Fruit fly (Drosophila melanogaster) whole organism, adult: Measurements from ENCODE around the gene Wdr82.

Source experiments
- CG11617 ChIP-seq: fragments of 200-800 bp; sonication (Bioruptor generic); optimal IDR thresholded peaks from 2 replicates; lab custom pipeline; 2017; ENCODE audit warnings: mild to moderate bottlenecking, missing biosample characterization, missing genetic modification reagents, missing genetic modification characterization
- CG12768 ChIP-seq: fragments of 200-800 bp; sonication (Bioruptor generic); optimal IDR thresholded peaks from 2 replicates; lab custom pipeline; 2017; ENCODE audit warnings: missing biosample characterization, missing genetic modification characterization, mild to moderate bottlenecking, moderate library complexity, missing genetic modification reagents
- CG14711 ChIP-seq: fragments of 200-800 bp; sonication (Bioruptor generic); optimal IDR thresholded peaks from 2 replicates; lab custom pipeline; 2018; ENCODE audit warnings: missing biosample characterization, mild to moderate bottlenecking, missing genetic modification characterization, moderate library complexity
- CG1620 ChIP-seq: fragments of 200-800 bp; sonication (Bioruptor generic); optimal IDR thresholded peaks from 2 replicates; lab custom pipeline; 2016; ENCODE audit warnings: missing biosample characterization, missing genetic modification characterization
- CG33017 ChIP-seq: fragments of 200-800 bp; sonication (Bioruptor generic); optimal IDR thresholded peaks from 2 replicates; lab custom pipeline; 2018; ENCODE audit warnings: missing biosample characterization, mild to moderate bottlenecking, missing genetic modification characterization, moderate library complexity
- CG5204 ChIP-seq: fragments of 200-800 bp; sonication (Bioruptor generic); optimal IDR thresholded peaks from 2 replicates; lab custom pipeline; 2016; ENCODE audit warnings: missing biosample characterization, missing genetic modification characterization
- CG7045 ChIP-seq: fragments of 200-800 bp; sonication (Bioruptor generic); optimal IDR thresholded peaks from 2 replicates; lab custom pipeline; 2017; ENCODE audit warnings: missing biosample characterization, mild to moderate bottlenecking, missing genetic modification characterization
- CG7101 ChIP-seq: fragments of 200-800 bp; sonication (Bioruptor generic); optimal IDR thresholded peaks from 2 replicates; lab custom pipeline; 2018; ENCODE audit warnings: missing biosample characterization, mild to moderate bottlenecking, missing genetic modification characterization, moderate library complexity
- Clk ChIP-seq: fragments of 200-800 bp; sonication (Bioruptor generic); optimal IDR thresholded peaks from 2 replicates; lab custom pipeline; 2017; ENCODE audit warnings: missing biosample characterization, missing genetic modification characterization
- Crg-1 ChIP-seq: fragments of 200-800 bp; sonication (Bioruptor generic); optimal IDR thresholded peaks from 2 replicates; lab custom pipeline; 2016; ENCODE audit warnings: missing biosample characterization, missing genetic modification characterization
- Hr96 ChIP-seq: fragments of 200-800 bp; sonication (Bioruptor generic); optimal IDR thresholded peaks from 2 replicates; lab custom pipeline; 2016; ENCODE audit warnings: missing biosample characterization, missing genetic modification characterization
- Mnt ChIP-seq: fragments of 200-800 bp; sonication (Bioruptor generic); optimal IDR thresholded peaks from 2 replicates; lab custom pipeline; 2016; ENCODE audit warnings: missing biosample characterization, mild to moderate bottlenecking, missing genetic modification characterization
- bab1 ChIP-seq: fragments of 200-800 bp; sonication (Bioruptor generic); optimal IDR thresholded peaks from 3 replicates; lab custom pipeline; 2019; ENCODE audit warnings: missing biosample characterization, mild to moderate bottlenecking, missing genetic modification characterization, moderate library complexity
- cic ChIP-seq: fragments of 200-800 bp; sonication (Bioruptor generic); optimal IDR thresholded peaks from 2 replicates; lab custom pipeline; 2017; ENCODE audit warnings: missing biosample characterization, mild to moderate bottlenecking, missing genetic modification characterization, moderate library complexity
- cnc ChIP-seq, 2 experiments: fragments of >200 bp; optimal IDR thresholded peaks; 2 replicates each; lab custom pipeline; 2017
- kay ChIP-seq: fragments of 200-800 bp; sonication (Bioruptor generic); peaks from one replicate; lab custom pipeline; 2016; ENCODE audit warnings: missing biosample characterization, missing genetic modification characterization, borderline replicate concordance
- ovo ChIP-seq: fragments of 200-800 bp; sonication (Bioruptor generic); optimal IDR thresholded peaks from 2 replicates; lab custom pipeline; 2016; ENCODE audit warnings: missing biosample characterization, missing genetic modification characterization
- pad ChIP-seq: fragments of 200-800 bp; sonication (Bioruptor generic); optimal IDR thresholded peaks from 3 replicates; lab custom pipeline; 2017; ENCODE audit warnings: missing biosample characterization, missing genetic modification characterization, mild to moderate bottlenecking, moderate library complexity, missing genetic modification reagents
- tj ChIP-seq: fragments of 200-800 bp; sonication (Bioruptor generic); optimal IDR thresholded peaks from 3 replicates; lab custom pipeline; 2017; ENCODE audit warnings: missing biosample characterization, mild to moderate bottlenecking, missing genetic modification characterization, moderate library complexity
- toe ChIP-seq: fragments of 200-800 bp; sonication (Bioruptor generic); optimal IDR thresholded peaks from 2 replicates; lab custom pipeline; 2016; ENCODE audit warnings: missing biosample characterization, missing genetic modification characterization

The Wdr82 gene

dm6 chr2L:8403286-8404270, 29.3 kb downstream of the Wdr82 start, which contains the start of gene emb:
TSS of gene emb (plus strand) at chr2L:8403573.
- TF ChIP-seq Hr96 (GFP tag; lab: Kevin White, UChicago) (no peak), CG5204 (GFP tag; lab: Kevin White, UChicago) (no peak), CG14711 (tag; lab: Kevin White, UChicago) (no peak), CG11617 (GFP tag; lab: Kevin White, UChicago) (peak; percentile 50), cic (peak; percentile 80), kay (no peak), tj (peak; percentile 51), Mnt (GFP tag; lab: Kevin White, UChicago) (peak; percentile 80), CG7101 (tag; lab: Kevin White, UChicago) (peak; percentile 56), CG1620 (GFP tag; lab: Kevin White, UChicago) (peak; percentile 11), CG7045 (no peak), cnc (optimal IDR thresholded peaks at IDR 0.05; lab: Kevin White, UChicago) (no peak), Crg-1 (GFP tag; lab: Kevin White, UChicago) (peak; percentile 43), toe (GFP tag; lab: Kevin White, UChicago) (no peak), CG12768 (GFP tag; lab: Kevin White, UChicago) (peak; percentile 37), CG33017 (tag; lab: Kevin White, UChicago) (no peak), ovo (GFP tag; lab: Kevin White, UChicago) (no peak), Clk (GFP tag; lab: Kevin White, UChicago) (peak; percentile 8), pad (GFP tag; lab: Kevin White, UChicago) (peak; percentile 47), bab1 (GFP tag; lab: Kevin White, UChicago) (peak; percentile 79)

- TF ChIP-seq CG11617 (GFP tag; lab: Kevin White, UChicago) (peak; percentile 7), toe (GFP tag; lab: Kevin White, UChicago) (no peak), cnc (optimal IDR thresholded peaks at IDR 0.05; lab: Kevin White, UChicago) (no peak), CG14711 (tag; lab: Kevin White, UChicago) (no peak), cic (peak; percentile 27), Crg-1 (GFP tag; lab: Kevin White, UChicago) (no peak), pad (GFP tag; lab: Kevin White, UChicago) (no peak), kay (no peak), CG7045 (no peak), ovo (GFP tag; lab: Kevin White, UChicago) (no peak), CG7101 (tag; lab: Kevin White, UChicago) (peak; percentile 24), CG33017 (tag; lab: Kevin White, UChicago) (peak; percentile 5), CG12768 (GFP tag; lab: Kevin White, UChicago) (peak; percentile 17), Hr96 (GFP tag; lab: Kevin White, UChicago) (no peak), Clk (GFP tag; lab: Kevin White, UChicago) (no peak), bab1 (GFP tag; lab: Kevin White, UChicago) (no peak), CG1620 (GFP tag; lab: Kevin White, UChicago) (no peak), Mnt (GFP tag; lab: Kevin White, UChicago) (no peak), tj (no peak), CG5204 (GFP tag; lab: Kevin White, UChicago) (no peak)
Measured at dm6 chr2L:8411530-8411929, 37.3 kb downstream of the Wdr82 start, which contains the start of gene Naglu. TSS of gene Naglu (minus strand) at chr2L:8411868.

dm6 chr2L:8414887-8415883, 40.9 kb downstream of the Wdr82 start, which contains the start of the genes CG13398 and Akap200:
TSS of gene CG13398 (minus strand) at chr2L:8415256.
TSS of gene Akap200 (plus strand) at chr2L:8415690.
- peak; percentile 44 for TF ChIP-seq pad (GFP tag; lab: Kevin White, UChicago)
- peak; percentile 59 for TF ChIP-seq ovo (GFP tag; lab: Kevin White, UChicago)
- TF ChIP-seq CG5204 (GFP tag; lab: Kevin White, UChicago), result peak; percentile 60
- TF ChIP-seq CG11617 (GFP tag; lab: Kevin White, UChicago), result peak; percentile 59
- TF ChIP-seq tj, result peak; percentile 17
- no peak for TF ChIP-seq Crg-1 (GFP tag; lab: Kevin White, UChicago)
- TF ChIP-seq kay, result no peak
- no peak for TF ChIP-seq toe (GFP tag; lab: Kevin White, UChicago)
- TF ChIP-seq CG33017 (tag; lab: Kevin White, UChicago), result peak; percentile 51
- peak; percentile 25 for TF ChIP-seq CG7045
- TF ChIP-seq CG7101 (tag; lab: Kevin White, UChicago), result peak; percentile 68
- peak; percentile 48 for TF ChIP-seq CG12768 (GFP tag; lab: Kevin White, UChicago)
- TF ChIP-seq CG1620 (GFP tag; lab: Kevin White, UChicago), result peak; percentile 61

- TF ChIP-seq CG12768 (GFP tag; lab: Kevin White, UChicago), result no peak
- TF ChIP-seq cic, result peak; percentile 19
- TF ChIP-seq CG7101 (tag; lab: Kevin White, UChicago), result no peak
- no peak for TF ChIP-seq cnc (optimal IDR thresholded peaks at IDR 0.05; lab: Kevin White, UChicago)
- TF ChIP-seq CG33017 (tag; lab: Kevin White, UChicago), result peak; percentile 1
- no peak for TF ChIP-seq CG14711 (tag; lab: Kevin White, UChicago)
- TF ChIP-seq bab1 (GFP tag; lab: Kevin White, UChicago), result peak; percentile 8
- no peak for TF ChIP-seq Mnt (GFP tag; lab: Kevin White, UChicago)
- peak; percentile 5 for TF ChIP-seq CG7045
- TF ChIP-seq Crg-1 (GFP tag; lab: Kevin White, UChicago), result no peak
- no peak for TF ChIP-seq Clk (GFP tag; lab: Kevin White, UChicago)
- TF ChIP-seq Hr96 (GFP tag; lab: Kevin White, UChicago), result peak; percentile 33
- no peak for TF ChIP-seq ovo (GFP tag; lab: Kevin White, UChicago)
- TF ChIP-seq toe (GFP tag; lab: Kevin White, UChicago), result no peak
- peak; percentile 10 for TF ChIP-seq tj
- TF ChIP-seq kay, result no peak
- no peak for TF ChIP-seq pad (GFP tag; lab: Kevin White, UChicago)
- TF ChIP-seq CG5204 (GFP tag; lab: Kevin White, UChicago), result no peak
Measured at dm6 chr2L:8416350-8417046, 42.2 kb downstream of the Wdr82 start.
